Worm (Caenorhabditis elegans) whole organism, late embryonic: ENCODE data around the gene Y41D4A.3.

Experiments used
- ceh-22 ChIP-seq: sonication (generic microtip); optimal IDR thresholded peaks from 2 replicates; lab custom pipeline; 2017; ENCODE audit warnings: missing biosample characterization, missing genetic modification characterization
- ceh-34 ChIP-seq: sonication (generic microtip); optimal IDR thresholded peaks from 2 replicates; lab custom pipeline; 2016; ENCODE audit warnings: mild to moderate bottlenecking, missing genetic modification characterization, missing compliant biosample characterization
- elt-2 ChIP-seq: sonication (generic microtip); optimal IDR thresholded peaks from 2 replicates; lab custom pipeline; 2016; ENCODE audit warnings: missing genetic modification reagents, missing genetic modification characterization, missing compliant biosample characterization
- fax-1 ChIP-seq: sonication (generic microtip); optimal IDR thresholded peaks from 2 replicates; lab custom pipeline; 2016; ENCODE audit warnings: missing genotype, missing genetic modification characterization, missing compliant biosample characterization
- hlh-8 ChIP-seq: sonication (generic microtip); optimal IDR thresholded peaks from 2 replicates; lab custom pipeline; 2016; ENCODE audit warnings: missing genotype, missing genetic modification characterization, missing compliant biosample characterization
- nfya-1 ChIP-seq: sonication (generic microtip); optimal IDR thresholded peaks from 2 replicates; lab custom pipeline; 2017; ENCODE audit warnings: missing genetic modification characterization, mild to moderate bottlenecking, missing compliant biosample characterization, antibody characterized with exemption, moderate library complexity
- nhr-11 ChIP-seq: fragments of 150-350 bp; optimal IDR thresholded peaks from 2 replicates; lab custom pipeline; 2014; ENCODE audit warnings: missing biosample characterization, missing genetic modification characterization
- pag-3 ChIP-seq: sonication (generic microtip); optimal IDR thresholded peaks from 2 replicates; lab custom pipeline; 2016; ENCODE audit warnings: missing compliant biosample characterization, missing genetic modification characterization, borderline replicate concordance
- pha-2 ChIP-seq: sonication (generic microtip); optimal IDR thresholded peaks from 2 replicates; lab custom pipeline; 2017; ENCODE audit warnings: mild to moderate bottlenecking, missing genetic modification characterization, missing compliant biosample characterization
- pros-1 ChIP-seq: fragments of 150-350 bp; optimal IDR thresholded peaks from 2 replicates; lab custom pipeline; 2014; ENCODE audit warnings: missing biosample characterization, missing genetic modification reagents, missing genetic modification characterization
- rnt-1 ChIP-seq: sonication (generic microtip); optimal IDR thresholded peaks from 2 replicates; lab custom pipeline; 2016; ENCODE audit warnings: missing genetic modification characterization, missing compliant biosample characterization
- tbx-2 ChIP-seq: sonication (generic microtip); optimal IDR thresholded peaks from 2 replicates; lab custom pipeline; 2016; ENCODE audit warnings: missing genetic modification characterization, missing compliant biosample characterization
- ztf-16 ChIP-seq: sonication (generic microtip); optimal IDR thresholded peaks from 2 replicates; lab custom pipeline; 2017; ENCODE audit warnings: missing genetic modification characterization, missing compliant biosample characterization

DNA sequence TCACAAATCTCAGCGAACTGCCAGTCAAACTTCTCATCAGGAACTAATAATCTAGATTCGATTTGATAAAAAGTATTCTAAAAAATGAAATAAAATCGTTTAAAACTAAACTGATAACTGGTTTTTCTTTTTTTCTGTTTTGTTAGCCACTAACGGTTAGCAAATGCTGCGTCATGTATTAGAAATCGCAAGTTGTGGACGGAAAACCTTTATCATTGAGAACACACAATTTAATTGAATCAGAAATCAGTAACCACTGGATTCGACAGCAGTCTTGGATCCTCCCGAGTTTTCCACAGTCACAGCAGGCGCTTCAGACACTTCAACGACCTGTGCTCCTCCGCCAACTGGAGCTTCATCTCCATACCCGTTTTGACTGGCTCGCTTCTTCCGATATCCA, 30.6 kb upstream of the Y41D4A.3 start:
- no peak for TF ChIP-seq elt-2
- no peak for TF ChIP-seq pha-2 (tag; lab: Kevin White, UChicago)
- TF ChIP-seq ztf-16 (tag; lab: Kevin White, UChicago), result no peak
- no peak for TF ChIP-seq tbx-2 (tag; lab: Kevin White, UChicago)
- no peak for TF ChIP-seq ceh-22
- TF ChIP-seq pros-1 (tag; lab: Kevin White, UChicago), result no peak
- TF ChIP-seq nfya-1 (tag; lab: Kevin White, UChicago), result no peak
- no peak for TF ChIP-seq pag-3 (tag; lab: Kevin White, UChicago)
- no peak for TF ChIP-seq nhr-11 (tag; lab: Kevin White, UChicago)
- TF ChIP-seq rnt-1 (tag; lab: Kevin White, UChicago), result no peak
- no peak for TF ChIP-seq hlh-8 (tag; lab: Kevin White, UChicago)
- TF ChIP-seq ceh-34 (tag; lab: Kevin White, UChicago), result no peak
- no peak for TF ChIP-seq fax-1
